Worm (Caenorhabditis elegans) whole organism, L3 larva: ENCODE results near the gene Y57G7A.6.

Experiments used
- R02D3.7 ChIP-seq: fragments of 150-350 bp; optimal IDR thresholded peaks from 2 replicates; lab custom pipeline; 2014; ENCODE audit warnings: missing biosample characterization, missing genetic modification characterization
- ZK546.5 ChIP-seq: sonication (generic microtip); optimal IDR thresholded peaks from 2 replicates; lab custom pipeline; 2017; ENCODE audit warnings: missing biosample characterization, missing genetic modification characterization
- ama-1 ChIP-seq: fragments of 150-350 bp; optimal IDR thresholded peaks from 2 replicates; lab custom pipeline; 2018
- ceh-82 ChIP-seq: fragments of 150-350 bp; optimal IDR thresholded peaks from 2 replicates; lab custom pipeline; 2014; ENCODE audit warnings: missing biosample characterization, missing genetic modification characterization
- daf-12 ChIP-seq: fragments of 150-350 bp; optimal IDR thresholded peaks from 2 replicates; lab custom pipeline; 2014; ENCODE audit warnings: missing biosample characterization, missing genetic modification reagents, missing genetic modification characterization
- elt-1 ChIP-seq: fragments of 150-350 bp; optimal IDR thresholded peaks from 2 replicates; lab custom pipeline; 2014; ENCODE audit warnings: missing biosample characterization, missing genetic modification characterization
- elt-2 ChIP-seq: sonication (generic microtip); optimal IDR thresholded peaks from 2 replicates; lab custom pipeline; 2016; ENCODE audit warnings: missing genetic modification reagents, mild to moderate bottlenecking, missing genetic modification characterization, missing compliant biosample characterization
- elt-3 ChIP-seq, 3 experiments: fragments of 150-350 bp in 1 of 3; sonication (generic microtip) in 2 of 3; optimal IDR thresholded peaks; 2 replicates in 2 of 3; 4 replicates in 1 of 3; lab custom pipeline; 2014 to 2017; ENCODE audit warnings: missing biosample characterization in 3 of 3, missing genetic modification characterization in 3 of 3
- eor-1 ChIP-seq, 2 experiments: fragments of 150-350 bp; optimal IDR thresholded peaks; 2 replicates each; lab custom pipeline; 2014 to 2018; ENCODE audit warnings: missing biosample characterization in 2 of 2, missing genetic modification characterization in 2 of 2
- fkh-10 ChIP-seq: sonication (generic microtip); optimal IDR thresholded peaks from 2 replicates; lab custom pipeline; 2017; ENCODE audit warnings: missing biosample characterization, missing genetic modification reagents, missing genetic modification characterization
- fkh-2 ChIP-seq: fragments of 150-350 bp; optimal IDR thresholded peaks from 2 replicates; lab custom pipeline; 2014; ENCODE audit warnings: missing biosample characterization, missing genetic modification reagents, missing genetic modification characterization
- hmg-11 ChIP-seq: sonication (generic microtip); optimal IDR thresholded peaks from 2 replicates; lab custom pipeline; 2016; ENCODE audit warnings: missing genetic modification characterization, missing compliant biosample characterization
- jun-1 ChIP-seq: fragments of 150-350 bp; optimal IDR thresholded peaks from 2 replicates; lab custom pipeline; 2014; ENCODE audit warnings: missing biosample characterization, missing genetic modification reagents, missing genetic modification characterization
- lin-15B ChIP-seq: fragments of 150-350 bp; optimal IDR thresholded peaks from 2 replicates; lab custom pipeline; 2014; ENCODE audit warnings: missing biosample characterization, missing genetic modification characterization
- lin-39 ChIP-seq: fragments of 150-350 bp; optimal IDR thresholded peaks from 2 replicates; lab custom pipeline; 2018; ENCODE audit warnings: missing biosample characterization, missing genetic modification reagents, missing genetic modification characterization
- lsy-12 ChIP-seq: sonication (generic microtip); optimal IDR thresholded peaks from 2 replicates; lab custom pipeline; 2016; ENCODE audit warnings: mild to moderate bottlenecking, missing genetic modification characterization, missing compliant biosample characterization
- mml-1 ChIP-seq: fragments of 150-350 bp; sonication (generic microtip); optimal IDR thresholded peaks from 3 replicates; lab custom pipeline; 2014; ENCODE audit warnings: missing biosample characterization, missing genetic modification characterization
- nfya-1 ChIP-seq: sonication (generic microtip); optimal IDR thresholded peaks from 2 replicates; lab custom pipeline; 2017; ENCODE audit warnings: missing genetic modification characterization, mild to moderate bottlenecking, missing compliant biosample characterization, antibody characterized with exemption, moderate library complexity; ENCODE audit not compliant: insufficient read depth
- nhr-23 ChIP-seq: fragments of 150-350 bp; optimal IDR thresholded peaks from 2 replicates; lab custom pipeline; 2014; ENCODE audit warnings: missing biosample characterization, missing genetic modification reagents, missing genetic modification characterization
- nhr-28 ChIP-seq: fragments of 150-350 bp; optimal IDR thresholded peaks from 2 replicates; lab custom pipeline; 2014; ENCODE audit warnings: missing biosample characterization, missing genetic modification characterization
- nhr-43 ChIP-seq: sonication (generic microtip); optimal IDR thresholded peaks from 2 replicates; lab custom pipeline; 2016; ENCODE audit warnings: mild to moderate bottlenecking, missing genetic modification characterization, missing compliant biosample characterization; ENCODE audit not compliant: poor library complexity, severe bottlenecking
- nhr-67 ChIP-seq: fragments of 150-350 bp; optimal IDR thresholded peaks from 2 replicates; lab custom pipeline; 2014; ENCODE audit warnings: missing biosample characterization, missing genetic modification characterization
- nhr-76 ChIP-seq: fragments of 150-350 bp; sonication (generic microtip); optimal IDR thresholded peaks from 5 replicates; lab custom pipeline; 2014; ENCODE audit warnings: missing biosample characterization, missing genetic modification characterization
- pha-4 ChIP-seq: fragments of 150-350 bp; optimal IDR thresholded peaks from 2 replicates; lab custom pipeline; 2014; ENCODE audit warnings: missing biosample characterization, missing genetic modification reagents, missing genetic modification characterization
- pqm-1 ChIP-seq: fragments of 150-350 bp; optimal IDR thresholded peaks from 2 replicates; lab custom pipeline; 2017; ENCODE audit warnings: missing biosample characterization, missing genetic modification characterization, inconsistent platforms
- unc-39 ChIP-seq: sonication (generic microtip); optimal IDR thresholded peaks from 4 replicates; lab custom pipeline; 2017; ENCODE audit warnings: missing biosample characterization, missing genetic modification characterization
- zag-1 ChIP-seq: fragments of 150-350 bp; optimal IDR thresholded peaks from 2 replicates; lab custom pipeline; 2014; ENCODE audit warnings: missing biosample characterization, missing genetic modification characterization
- ztf-11 ChIP-seq: fragments of 150-350 bp; optimal IDR thresholded peaks from 2 replicates; lab custom pipeline; 2014; ENCODE audit warnings: missing biosample characterization, missing genetic modification characterization

Y57G7A.6 gene

ce11 chrII:1315245-1315644 is 29.8 kb upstream of the Y57G7A.6 start:
- TF ChIP-seq nhr-23 (tag; lab: Kevin White, UChicago) (no peak), pha-4 (tag; lab: Kevin White, UChicago) (no peak), elt-2 (tag; lab: Kevin White, UChicago) (peak; percentile 52), ceh-82 (no peak), elt-3 (tag; optimal IDR thresholded peaks at IDR 0.05; lab: Kevin White, UChicago) (peak in 1 of 3 experiments; percentile 5)
- TF ChIP-seq, all 47 proteins: peak for 2

- TF ChIP-seq pha-4 (tag; lab: Kevin White, UChicago) (peak; percentile 42), lin-39 (tag; lab: Kevin White, UChicago) (peak; percentile 58), lsy-12 (peak; percentile 13), ama-1 (lab: Kevin White, UChicago) (peak; percentile 6), lin-15B (peak; percentile 71), mml-1 (tag; lab: Kevin White, UChicago) (no peak), hmg-11 (tag; lab: Kevin White, UChicago) (peak; percentile 14), fkh-10 (no peak), nfya-1 (peak; percentile 46)
- TF ChIP-seq, all 47 proteins: peak for 7
Observed at ce11 chrII:1309892-1310516, 24.6 kb upstream of the Y57G7A.6 start, which contains the start of the genes alh-6 and fcho-1. TSS of gene alh-6 (minus strand) at chrII:1310133. TSS of gene fcho-1 (plus strand) at chrII:1310515.

ce11 chrII:1306550-1306949 is 21.1 kb upstream of the Y57G7A.6 start:
- TF ChIP-seq ama-1 (lab: Kevin White, UChicago): no peak
- TF ChIP-seq nfya-1: no peak

- no peak for TF ChIP-seq ceh-82
- no peak for TF ChIP-seq nhr-28 (tag; lab: Kevin White, UChicago)
- TF ChIP-seq pha-4 (tag; lab: Kevin White, UChicago): no peak
- TF ChIP-seq elt-1 (tag; lab: Kevin White, UChicago): no peak
- TF ChIP-seq, all 47 proteins: peak for 0
Observed at ce11 chrII:1306036-1306435, 20.6 kb upstream of the Y57G7A.6 start, which contains the start of gene emc-2. TSS of gene emc-2 (minus strand) at chrII:1306136.

ce11 chrII:1301554-1301953 is 16.1 kb upstream of the Y57G7A.6 start, which contains the start of gene glb-31:
TSS of gene glb-31 (minus strand) at chrII:1301654.
- TF ChIP-seq ZK546.5 (tag; lab: Kevin White, UChicago) (no peak), jun-1 (tag; lab: Kevin White, UChicago) (no peak), nhr-76 (tag; lab: Kevin White, UChicago) (no peak), ama-1 (lab: Kevin White, UChicago) (no peak), daf-12 (no peak)

- TF ChIP-seq fkh-2: no peak
- TF ChIP-seq daf-12: no peak
- no peak for TF ChIP-seq zag-1 (tag; lab: Kevin White, UChicago)
- no peak for TF ChIP-seq ztf-11
- no peak for TF ChIP-seq nhr-43
- TF ChIP-seq nhr-67 (tag; lab: Kevin White, UChicago): no peak
- TF ChIP-seq eor-1 (tag; optimal IDR thresholded peaks at IDR 0.05; lab: Kevin White, UChicago): no peak
Observed at ce11 chrII:1298169-1298568, 12.8 kb upstream of the Y57G7A.6 start, which contains the start of gene Y57G7A.1. TSS of gene Y57G7A.1 (plus strand) at chrII:1298469.

ce11 chrII:1297697-1298093 is 12.3 kb upstream of the Y57G7A.6 start:
- TF ChIP-seq lsy-12 (no peak), eor-1 (tag; optimal IDR thresholded peaks at IDR 0.05; lab: Kevin White, UChicago) (no peak), unc-39 (no peak), pha-4 (tag; lab: Kevin White, UChicago) (peak; percentile 46), R02D3.7 (no peak), elt-2 (tag; lab: Kevin White, UChicago) (peak; percentile 65), pqm-1 (tag; lab: Kevin White, UChicago) (peak; percentile 41)
